Fruit fly (Drosophila melanogaster): ENCODE results near the gene MagR.

dm6 chrX:15762723-15763122, 28.7 kb downstream of the MagR start, which contains the start of gene Polr3A:
- no peak for TF ChIP-seq fd96Ca (GFP tag; IDR thresholded peaks at IDR 0.05)
- no peak for TF ChIP-seq CG10348 (GFP tag; IDR thresholded peaks at IDR 0.05)
- TF ChIP-seq CG14655 (GFP tag; optimal IDR thresholded peaks at IDR 0.05) = no peak
- TF ChIP-seq Pif1B (GFP tag; optimal IDR thresholded peaks at IDR 0.05) = no peak

All from whole organism, pupa.